Worm (Caenorhabditis elegans) whole organism, L1 larva: ENCODE results near the gene srw-56.

ENCODE experiments used
- aha-1 ChIP-seq: fragments of 150-350 bp; optimal IDR thresholded peaks from 2 replicates; lab custom pipeline; 2014; ENCODE audit warnings: missing biosample characterization, missing genetic modification characterization
- ces-1 ChIP-seq: fragments of 150-350 bp; optimal IDR thresholded peaks from 2 replicates; lab custom pipeline; 2014; ENCODE audit warnings: missing biosample characterization, missing genetic modification reagents, missing genetic modification characterization
- egl-27 ChIP-seq, 2 experiments: fragments of 150-350 bp in 1 of 2; sonication (generic microtip); optimal IDR thresholded peaks; 3 replicates each; lab custom pipeline; 2017 to 2018; ENCODE audit warnings: missing biosample characterization in 2 of 2, missing genetic modification characterization in 2 of 2, missing genetic modification reagents in 2 of 2
- fkh-10 ChIP-seq: sonication (generic microtip); optimal IDR thresholded peaks from 2 replicates; lab custom pipeline; 2017; ENCODE audit warnings: missing biosample characterization, missing genetic modification reagents, missing genetic modification characterization
- fos-1 ChIP-seq: fragments of 150-350 bp; optimal IDR thresholded peaks from 2 replicates; lab custom pipeline; 2014; ENCODE audit warnings: missing biosample characterization, missing genetic modification characterization
- jun-1 ChIP-seq: fragments of 150-350 bp; optimal IDR thresholded peaks from 2 replicates; lab custom pipeline; 2014; ENCODE audit warnings: missing biosample characterization, missing genetic modification reagents, missing genetic modification characterization
- lin-13 ChIP-seq: fragments of 150-350 bp; optimal IDR thresholded peaks from 2 replicates; lab custom pipeline; 2014; ENCODE audit warnings: missing biosample characterization, missing genetic modification reagents, missing genetic modification characterization
- lsy-2 ChIP-seq, 2 experiments: fragments of 150-350 bp; optimal IDR thresholded peaks; 2 replicates each; lab custom pipeline; 2014; ENCODE audit warnings: missing biosample characterization in 2 of 2, missing genetic modification characterization in 2 of 2
- nhr-237 ChIP-seq: fragments of 150-350 bp; optimal IDR thresholded peaks from 2 replicates; lab custom pipeline; 2014; ENCODE audit warnings: missing biosample characterization, missing genetic modification characterization
- nhr-76 ChIP-seq: sonication (generic microtip); optimal IDR thresholded peaks from 2 replicates; lab custom pipeline; 2017; ENCODE audit warnings: missing biosample characterization, missing genetic modification characterization
- nhr-77 ChIP-seq: fragments of 150-350 bp; optimal IDR thresholded peaks from 2 replicates; lab custom pipeline; 2014; ENCODE audit warnings: missing biosample characterization, missing genetic modification characterization
- snu-23 ChIP-seq: sonication (generic microtip); optimal IDR thresholded peaks from 2 replicates; lab custom pipeline; 2016; ENCODE audit warnings: missing genetic modification characterization, missing compliant biosample characterization
- ztf-11 ChIP-seq, 2 experiments: sonication (generic microtip); optimal IDR thresholded peaks; 2 replicates each; lab custom pipeline; 2016 to 2017; ENCODE audit warnings: missing genetic modification characterization in 2 of 2, missing biosample characterization in 1 of 2, missing compliant biosample characterization in 1 of 2
- ztf-4 ChIP-seq: fragments of 150-350 bp; optimal IDR thresholded peaks from 2 replicates; lab custom pipeline; 2014; ENCODE audit warnings: missing biosample characterization, missing genetic modification characterization

DNA sequence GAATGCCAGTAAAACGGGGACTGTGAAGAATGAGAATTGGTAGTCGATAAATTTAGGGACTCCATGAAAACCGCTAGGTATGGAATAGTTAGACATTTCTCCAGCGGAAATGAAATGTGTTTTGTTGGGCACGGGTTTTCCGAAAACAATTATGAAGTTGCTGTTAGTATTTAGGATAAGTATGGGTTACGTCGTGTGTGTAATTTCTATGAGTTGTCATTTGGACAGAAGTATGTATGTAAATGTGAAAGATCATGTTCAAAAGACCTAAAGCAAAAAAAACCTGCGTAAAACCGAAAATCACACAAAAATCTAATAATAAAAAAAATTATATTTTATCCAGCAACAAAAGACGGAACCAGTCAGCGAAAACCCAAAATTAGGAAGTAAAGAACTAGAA is 19.8 kb upstream of the srw-56 start, which contains the start of gene sru-23:
- TF ChIP-seq aha-1 (tag; lab: Kevin White, UChicago) (no peak), lin-13 (GFP tag; lab: Kevin White, UChicago) (no peak), ces-1 (no peak), jun-1 (tag; lab: Kevin White, UChicago) (no peak), lsy-2 (tag; optimal IDR thresholded peaks at IDR 0.05; lab: Kevin White, UChicago) (no peak), nhr-77 (no peak), snu-23 (GFP tag; lab: Kevin White, UChicago) (no peak), egl-27 (tag; optimal IDR thresholded peaks at IDR 0.05; lab: Kevin White, UChicago) (no peak), ztf-4 (tag; lab: Kevin White, UChicago) (no peak), nhr-237 (tag; lab: Kevin White, UChicago) (no peak), ztf-11 (tag; optimal IDR thresholded peaks at IDR 0.05; lab: Kevin White, UChicago) (no peak), nhr-76 (tag; lab: Kevin White, UChicago) (no peak), fkh-10 (GFP tag; lab: Kevin White, UChicago) (no peak), fos-1 (tag; lab: Kevin White, UChicago) (no peak)
